Fruit fly (Drosophila melanogaster) whole organism, embryonic: ENCODE measurements around the gene Unc50.

Experiments
- Asciz ChIP-seq: fragments of 200-800 bp; sonication (Bioruptor generic); optimal IDR thresholded peaks from 2 replicates; lab custom pipeline; 2017; ENCODE audit warnings: missing biosample characterization, mild to moderate bottlenecking, missing genetic modification characterization, missing genetic modification reagents
- Atf-2 ChIP-seq: fragments of 200-800 bp; sonication (Bioruptor generic); optimal IDR thresholded peaks from 2 replicates; lab custom pipeline; 2016; ENCODE audit warnings: missing biosample characterization, missing genetic modification characterization
- Bdp1 ChIP-seq: fragments of 200-800 bp; sonication (Bioruptor generic); optimal IDR thresholded peaks from 3 replicates; lab custom pipeline; 2016; ENCODE audit warnings: missing biosample characterization, missing genetic modification characterization
- Bgb ChIP-seq: fragments of 200-800 bp; sonication (Bioruptor generic); IDR thresholded peaks from 2 replicates; pipeline ENCODE4 v1.3.6; 2022; ENCODE audit warnings: missing biosample characterization, missing genetic modification characterization; ENCODE audit not compliant: partially characterized antibody
- CG1024 ChIP-seq: fragments of 200-800 bp; sonication (Bioruptor generic); IDR thresholded peaks from 2 replicates; pipeline ENCODE4 v1.3.6; 2022; ENCODE audit warnings: missing biosample characterization, missing genetic modification characterization
- CG10267 ChIP-seq: fragments of 200-800 bp; sonication (Bioruptor generic); optimal IDR thresholded peaks from 2 replicates; lab custom pipeline; 2018; ENCODE audit warnings: missing biosample characterization, mild to moderate bottlenecking, missing genetic modification characterization, moderate library complexity
- CG11456 ChIP-seq: fragments of 200-800 bp; sonication (Bioruptor generic); IDR thresholded peaks from 3 replicates; pipeline ENCODE4 v1.3.6; 2022; ENCODE audit warnings: missing biosample characterization, missing genetic modification characterization
- CG12391 ChIP-seq: fragments of 200-800 bp; sonication (Bioruptor generic); optimal IDR thresholded peaks from 3 replicates; lab custom pipeline; 2018; ENCODE audit warnings: missing biosample characterization, mild to moderate bottlenecking, missing genetic modification characterization, moderate library complexity
- CG12659 ChIP-seq: fragments of 200-800 bp; sonication (Bioruptor generic); optimal IDR thresholded peaks from 3 replicates; lab custom pipeline; 2017; ENCODE audit warnings: mild to moderate bottlenecking, missing biosample characterization, missing genetic modification reagents, missing genetic modification characterization
- CG12744 ChIP-seq: fragments of 200-800 bp; sonication (Bioruptor generic); optimal IDR thresholded peaks from 2 replicates; lab custom pipeline; 2016; ENCODE audit warnings: missing biosample characterization, missing genetic modification characterization
- CG13775 ChIP-seq: fragments of 200-800 bp; sonication (Bioruptor generic); optimal IDR thresholded peaks from 3 replicates; lab custom pipeline; 2017; ENCODE audit warnings: missing biosample characterization, mild to moderate bottlenecking, missing genetic modification characterization
- CG13894 ChIP-seq: fragments of 200-800 bp; sonication (Bioruptor generic); optimal IDR thresholded peaks from 3 replicates; lab custom pipeline; 2018; ENCODE audit warnings: missing biosample characterization, mild to moderate bottlenecking, missing genetic modification characterization, moderate library complexity
- CG1647 ChIP-seq: fragments of 200-800 bp; sonication (Bioruptor generic); optimal IDR thresholded peaks from 3 replicates; lab custom pipeline; 2016; ENCODE audit warnings: missing biosample characterization, missing genetic modification characterization
- CG16779 ChIP-seq: fragments of 200-800 bp; sonication (Bioruptor generic); IDR thresholded peaks from 2 replicates; pipeline ENCODE4 v1.3.6; 2022; ENCODE audit warnings: missing biosample characterization, missing genetic modification characterization
- CG16813 ChIP-seq: fragments of 200-800 bp; sonication (Bioruptor generic); IDR thresholded peaks from 3 replicates; pipeline ENCODE4 v1.3.6; 2022; ENCODE audit warnings: missing biosample characterization, missing genetic modification characterization; ENCODE audit not compliant: partially characterized antibody
- CG18619 ChIP-seq: fragments of 200-800 bp; sonication (Bioruptor generic); optimal IDR thresholded peaks from 3 replicates; lab custom pipeline; 2017; ENCODE audit warnings: missing biosample characterization, mild to moderate bottlenecking, missing genetic modification characterization
- CG31388 ChIP-seq: fragments of 200-800 bp; sonication (Bioruptor generic); optimal IDR thresholded peaks from 2 replicates; lab custom pipeline; 2016; ENCODE audit warnings: missing biosample characterization, missing genetic modification characterization
- CG32772 ChIP-seq: fragments of 200-800 bp; sonication (Bioruptor generic); IDR thresholded peaks from 2 replicates; pipeline ENCODE4 v1.3.6; 2022; ENCODE audit warnings: missing biosample characterization, missing genetic modification characterization
- CG34376 ChIP-seq: fragments of 200-800 bp; sonication (Bioruptor generic); optimal IDR thresholded peaks from 2 replicates; lab custom pipeline; 2018; ENCODE audit warnings: missing biosample characterization, mild to moderate bottlenecking, missing genetic modification characterization
- CG6272 ChIP-seq: fragments of 200-800 bp; sonication (Bioruptor generic); IDR thresholded peaks from 2 replicates; pipeline ENCODE4 v1.3.6; 2022; ENCODE audit warnings: missing biosample characterization, missing genetic modification characterization
- CG6813 ChIP-seq: fragments of 200-800 bp; sonication (Bioruptor generic); optimal IDR thresholded peaks from 2 replicates; lab custom pipeline; 2017; ENCODE audit warnings: missing biosample characterization, missing genetic modification characterization, mild to moderate bottlenecking, moderate library complexity, missing genetic modification reagents
- CG7357 ChIP-seq: fragments of 200-800 bp; sonication (Bioruptor generic); IDR thresholded peaks from 3 replicates; pipeline ENCODE4 v1.3.6; 2022; ENCODE audit warnings: missing biosample characterization, missing genetic modification characterization
- CG8290 ChIP-seq, 3 experiments: fragments of 200-800 bp; sonication (Bioruptor generic); optimal IDR thresholded peaks; 2 replicates each; lab custom pipeline; 2016 to 2019; ENCODE audit warnings: missing biosample characterization in 3 of 3, missing genetic modification characterization in 3 of 3, mild to moderate bottlenecking in 2 of 3, moderate library complexity in 1 of 3
- CG8765 ChIP-seq: fragments of 200-800 bp; sonication (Bioruptor generic); IDR thresholded peaks from 2 replicates; pipeline ENCODE4 v1.3.6; 2022; ENCODE audit warnings: missing biosample characterization, missing genetic modification characterization
- CTCF ChIP-seq: fragments of 200-800 bp; sonication (Bioruptor generic); optimal IDR thresholded peaks from 2 replicates; lab custom pipeline; 2017; ENCODE audit warnings: missing biosample characterization, mild to moderate bottlenecking, missing genetic modification characterization, moderate library complexity
- Camta ChIP-seq: fragments of 200-800 bp; sonication (Bioruptor generic); optimal IDR thresholded peaks from 2 replicates; lab custom pipeline; 2016; ENCODE audit warnings: missing biosample characterization, missing genetic modification characterization
- Doc3 ChIP-seq: fragments of 200-800 bp; sonication (Bioruptor generic); IDR thresholded peaks from 3 replicates; pipeline ENCODE4 v1.3.6; 2022; ENCODE audit warnings: missing biosample characterization, missing genetic modification characterization; ENCODE audit not compliant: partially characterized antibody
- Eip74EF ChIP-seq, 2 experiments: fragments of 200-800 bp in 1 of 2; fragments of >200 bp in 1 of 2; sonication (Bioruptor generic) in 1 of 2; optimal IDR thresholded peaks; 2 replicates each; lab custom pipeline; 2017 to 2019; ENCODE audit warnings: missing biosample characterization in 2 of 2, missing genetic modification characterization in 2 of 2, mild to moderate bottlenecking in 1 of 2, moderate library complexity in 1 of 2
- HHEX ChIP-seq: fragments of 200-800 bp; sonication (Bioruptor generic); optimal IDR thresholded peaks from 3 replicates; lab custom pipeline; 2017; ENCODE audit warnings: missing biosample characterization, mild to moderate bottlenecking, missing genetic modification characterization, missing genetic modification reagents
- Hsf ChIP-seq: fragments of 200-800 bp; sonication (Bioruptor generic); optimal IDR thresholded peaks from 3 replicates; lab custom pipeline; 2016; ENCODE audit warnings: missing biosample characterization, missing genetic modification characterization
- Nf-YB ChIP-seq: fragments of 200-800 bp; sonication (Bioruptor generic); optimal IDR thresholded peaks from 3 replicates; lab custom pipeline; 2019; ENCODE audit warnings: missing biosample characterization, mild to moderate bottlenecking, missing genetic modification characterization, moderate library complexity
- Ravus ChIP-seq: fragments of 200-800 bp; sonication (Bioruptor generic); IDR thresholded peaks from 2 replicates; pipeline ENCODE4 v1.3.6; 2022; ENCODE audit warnings: missing biosample characterization, missing genetic modification characterization
- Scr ChIP-seq: fragments of 200-800 bp; sonication (Bioruptor generic); IDR thresholded peaks from 2 replicates; pipeline ENCODE4 v1.3.6; 2022; ENCODE audit warnings: missing biosample characterization, missing genetic modification characterization; ENCODE audit not compliant: partially characterized antibody
- Side ChIP-seq: fragments of 200-800 bp; sonication (Bioruptor generic); optimal IDR thresholded peaks from 2 replicates; lab custom pipeline; 2016; ENCODE audit warnings: missing biosample characterization, missing genetic modification characterization
- Sin3A ChIP-seq: fragments of >200 bp; optimal IDR thresholded peaks from 2 replicates; lab custom pipeline; 2018
- bbx ChIP-seq: fragments of 200-800 bp; sonication (Bioruptor generic); IDR thresholded peaks from 2 replicates; pipeline ENCODE4 v1.3.6; 2022; ENCODE audit warnings: missing biosample characterization, missing genetic modification characterization; ENCODE audit not compliant: partially characterized antibody
- crol ChIP-seq: fragments of 200-800 bp; sonication (Bioruptor generic); IDR thresholded peaks from 2 replicates; pipeline ENCODE4 v1.3.6; 2022; ENCODE audit warnings: missing biosample characterization, missing genetic modification characterization
- ems ChIP-seq: fragments of 200-800 bp; sonication (Bioruptor generic); optimal IDR thresholded peaks from 3 replicates; lab custom pipeline; 2016; ENCODE audit warnings: missing biosample characterization, missing genetic modification characterization
- ewg ChIP-seq: fragments of 200-800 bp; sonication (Bioruptor generic); optimal IDR thresholded peaks from 3 replicates; lab custom pipeline; 2017; ENCODE audit warnings: mild to moderate bottlenecking, missing biosample characterization, missing genetic modification reagents, missing genetic modification characterization
- fd102C ChIP-seq: fragments of 200-800 bp; sonication (Bioruptor generic); optimal IDR thresholded peaks from 2 replicates; lab custom pipeline; 2018; ENCODE audit warnings: missing biosample characterization, mild to moderate bottlenecking, missing genetic modification characterization, moderate library complexity
- hb ChIP-seq: fragments of 200-800 bp; sonication (Bioruptor generic); IDR thresholded peaks from 3 replicates; pipeline ENCODE4 v1.3.6; 2022; ENCODE audit warnings: missing biosample characterization, missing genetic modification characterization; ENCODE audit not compliant: partially characterized antibody
- jumu ChIP-seq: fragments of 200-800 bp; sonication (Bioruptor generic); optimal IDR thresholded peaks from 3 replicates; lab custom pipeline; 2016; ENCODE audit warnings: missing biosample characterization, missing genetic modification characterization
- p53 ChIP-seq: fragments of 200-800 bp; sonication (Bioruptor generic); optimal IDR thresholded peaks from 2 replicates; lab custom pipeline; 2016; ENCODE audit warnings: missing biosample characterization, missing genetic modification characterization
- repo ChIP-seq: fragments of 200-800 bp; sonication (Bioruptor generic); optimal IDR thresholded peaks from 2 replicates; lab custom pipeline; 2016; ENCODE audit warnings: missing biosample characterization, missing genetic modification characterization
- seq ChIP-seq: fragments of 200-800 bp; sonication (Bioruptor generic); IDR thresholded peaks from 2 replicates; pipeline ENCODE4 v1.3.6; 2022; ENCODE audit warnings: missing biosample characterization, missing genetic modification characterization
- tin ChIP-seq: fragments of 200-800 bp; sonication (Bioruptor generic); optimal IDR thresholded peaks from 3 replicates; lab custom pipeline; 2016; ENCODE audit warnings: missing biosample characterization, missing genetic modification characterization
- tna ChIP-seq: fragments of 200-800 bp; sonication (Bioruptor generic); IDR thresholded peaks from 2 replicates; pipeline ENCODE4 v1.3.6; 2022; ENCODE audit warnings: missing biosample characterization, missing genetic modification characterization; ENCODE audit not compliant: partially characterized antibody
- twi ChIP-seq: fragments of 200-800 bp; optimal IDR thresholded peaks from 2 replicates; lab custom pipeline; 2019; ENCODE audit warnings: missing biosample characterization, mild to moderate bottlenecking, missing genetic modification characterization, moderate library complexity
- wor ChIP-seq: fragments of 200-800 bp; sonication (Bioruptor generic); IDR thresholded peaks from 2 replicates; pipeline ENCODE4 v1.3.6; 2022; ENCODE audit warnings: missing biosample characterization, missing genetic modification characterization
- zen2 ChIP-seq: fragments of 200-800 bp; sonication (Bioruptor generic); IDR thresholded peaks from 3 replicates; pipeline ENCODE4 v1.3.6; 2022; ENCODE audit warnings: missing biosample characterization, missing genetic modification characterization; ENCODE audit not compliant: partially characterized antibody

Unc50 gene

dm6 chr3R:8676560-8677000 is at the start of gene Unc50, which contains the start of the genes CG11755 and CG8043 (continued):
- TF ChIP-seq jumu (peak; percentile 70), CG11456 (GFP tag; lab: Robert Waterston, UW) (peak; percentile 81), CG1647 (GFP tag; lab: Kevin White, UChicago) (peak; percentile 67), CG16779 (GFP tag; lab: Robert Waterston, UW) (no peak), Sin3A (lab: Kevin White, UChicago) (peak; percentile 88), CG6272 (GFP tag; lab: Robert Waterston, UW) (peak; percentile 83), Doc3 (GFP tag; lab: Robert Waterston, UW) (peak; percentile 100), CG34376 (GFP tag; lab: Kevin White, UChicago) (peak; percentile 79), CG1024 (GFP tag; lab: Robert Waterston, UW) (peak; percentile 34; the same call in 1 of the 2 replicates), p53 (GFP tag; lab: Kevin White, UChicago) (no peak), CG13894 (tag; lab: Kevin White, UChicago) (no peak), CTCF (GFP tag; lab: Kevin White, UChicago) (no peak), Bdp1 (GFP tag; lab: Kevin White, UChicago) (peak; percentile 30), Asciz (GFP tag; lab: Kevin White, UChicago) (no peak), Hsf (GFP tag; lab: Kevin White, UChicago) (peak; percentile 88), twi (tag; lab: Kevin White, UChicago) (peak; percentile 73), crol (GFP tag; lab: Robert Waterston, UW) (no peak), CG18619 (peak; percentile 78), Scr (GFP tag; lab: Robert Waterston, UW) (peak; percentile 99), Bgb (GFP tag; lab: Robert Waterston, UW) (peak; percentile 93), Eip74EF (GFP tag; optimal IDR thresholded peaks at IDR 0.05; lab: Kevin White, UChicago) (no peak), fd102C (GFP tag; lab: Kevin White, UChicago) (peak; percentile 15), CG12659 (GFP tag; lab: Kevin White, UChicago) (peak; percentile 86), CG12391 (tag; lab: Kevin White, UChicago) (peak; percentile 87), Atf-2 (GFP tag; lab: Kevin White, UChicago) (peak; percentile 53), CG7357 (peak; percentile 45; the same call in 1 of the 3 replicates), CG10267 (tag; lab: Kevin White, UChicago) (peak; percentile 77), CG8765 (GFP tag; lab: Robert Waterston, UW) (peak; percentile 50; the same call in 1 of the 2 replicates), CG8290 (GFP tag; optimal IDR thresholded peaks at IDR 0.05; lab: Kevin White, UChicago) (peak; percentile 64), CG8290 (tag; optimal IDR thresholded peaks at IDR 0.05; lab: Kevin White, UChicago) (peak in 1 of 2 experiments; percentile 44), CG6813 (GFP tag; lab: Kevin White, UChicago) (no peak), wor (GFP tag; lab: Robert Waterston, UW) (peak; percentile 54), zen2 (GFP tag; lab: Robert Waterston, UW) (peak; percentile 95), Nf-YB (GFP tag; lab: Kevin White, UChicago) (peak; percentile 62), seq (GFP tag; lab: Robert Waterston, UW) (peak; percentile 48; the same call in 1 of the 2 replicates), CG13775 (GFP tag; lab: Kevin White, UChicago) (peak; percentile 86), bbx (GFP tag; lab: Robert Waterston, UW) (peak; percentile 92), Camta (GFP tag; lab: Kevin White, UChicago) (peak; percentile 60), Side (peak; percentile 56), Ravus (GFP tag; lab: Robert Waterston, UW) (peak; percentile 10; the same call in 1 of the 2 replicates), tin (peak; percentile 77), ems (GFP tag; lab: Kevin White, UChicago) (peak; percentile 47), ewg (peak; percentile 39), CG31388 (GFP tag; lab: Kevin White, UChicago) (peak; percentile 30), repo (GFP tag; lab: Kevin White, UChicago) (peak; percentile 34), hb (GFP tag; lab: Robert Waterston, UW) (peak; percentile 99), CG16813 (peak; percentile 99), CG12744 (GFP tag; lab: Kevin White, UChicago) (peak; percentile 65), HHEX (peak; percentile 56), CG32772 (GFP tag; lab: Robert Waterston, UW) (peak; percentile 64), tna (GFP tag; lab: Robert Waterston, UW) (peak; percentile 84; the same call in 1 of the 2 replicates)
